Fruit fly (Drosophila melanogaster): ENCODE data around the gene Jon65Aiv.

Gene Jon65Aiv

DNA sequence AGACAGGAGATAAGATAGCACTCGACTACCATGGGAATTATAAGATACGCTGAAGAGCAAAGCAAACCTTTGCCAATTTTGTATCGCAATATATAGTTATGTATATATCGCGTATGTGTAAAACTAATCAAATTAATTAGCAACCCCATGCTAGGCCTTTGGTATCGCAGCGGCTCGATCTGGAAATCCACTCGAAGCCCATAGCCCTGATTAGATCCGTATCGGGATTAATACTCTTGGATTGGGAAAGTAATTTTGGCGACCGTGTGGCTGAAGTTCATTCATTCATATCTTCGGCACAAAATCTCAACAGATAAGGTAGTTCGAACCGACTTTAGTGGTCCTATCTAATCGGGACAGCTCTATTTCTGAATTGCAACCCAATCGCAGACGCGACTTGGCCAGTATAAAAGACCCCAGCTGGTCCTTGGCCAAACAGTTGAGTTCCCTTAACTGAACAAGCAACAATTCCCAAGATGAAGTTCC lies at the start of gene Jon65Aiv:
Jon65Aiv (plus strand) TSS at position 436 of the 486 bp plus-strand sequence.
- no peak for TF ChIP-seq CG17801 (GFP tag; optimal IDR thresholded peaks at IDR 0.05; ENCODE audit: partially characterized antibody)

DNA sequence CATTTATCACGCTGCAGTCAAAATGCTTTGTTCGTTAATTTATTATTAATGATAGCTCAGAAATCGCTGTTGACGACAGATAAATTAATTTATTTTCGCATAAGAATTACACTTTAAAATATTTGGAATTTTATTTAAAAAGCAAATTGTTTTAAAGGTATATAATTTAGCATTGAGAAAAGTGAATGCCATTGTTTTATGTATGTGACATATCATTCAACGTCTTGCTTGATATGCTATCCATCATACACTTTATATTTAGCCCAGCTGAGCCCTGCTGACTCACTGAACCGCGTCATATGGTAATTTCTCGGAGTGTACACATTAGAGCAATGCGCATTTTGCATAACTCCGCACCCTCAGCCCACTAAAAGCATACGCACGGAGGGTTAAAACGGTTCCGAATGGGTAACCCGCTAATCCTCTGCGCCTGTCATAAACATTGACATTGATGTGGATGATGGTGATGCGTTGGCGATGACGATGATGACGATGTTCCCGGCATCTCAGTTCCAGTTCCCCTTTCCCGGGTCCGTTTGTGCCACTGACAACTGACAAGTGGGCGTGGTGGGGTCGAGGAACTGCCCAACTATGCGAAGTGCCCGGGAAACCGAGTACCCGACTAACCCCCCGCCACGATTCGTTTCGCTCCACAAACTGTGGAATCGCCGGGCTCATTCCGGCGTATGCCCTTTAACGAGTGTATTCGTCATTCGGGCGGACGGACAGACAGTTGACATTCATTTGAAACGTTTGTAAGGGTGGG lies 49.4 kb upstream of the Jon65Aiv start:
- no peak for TF ChIP-seq CG17801 (GFP tag; optimal IDR thresholded peaks at IDR 0.05; ENCODE audit: partially characterized antibody)

DNA sequence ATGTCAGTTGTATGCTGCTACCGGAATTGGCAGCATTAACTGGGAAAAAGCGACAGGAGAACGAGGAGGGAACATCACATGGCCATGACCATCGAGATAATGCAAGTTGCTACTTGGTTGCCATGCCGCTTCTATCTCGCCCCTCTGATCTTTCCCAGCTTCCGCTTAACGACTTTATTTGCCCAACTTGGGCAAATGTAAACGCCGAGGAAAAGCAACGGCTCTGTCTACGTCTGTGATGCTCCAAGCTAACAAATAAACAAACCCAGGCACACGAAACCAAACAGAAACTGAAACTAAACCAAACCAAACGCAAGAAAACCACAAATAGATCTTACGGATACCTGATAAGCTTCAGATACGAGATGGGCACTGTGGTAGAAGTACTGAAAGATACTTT lies 46.7 kb upstream of the Jon65Aiv start:
- TF ChIP-seq CG17801 (GFP tag; optimal IDR thresholded peaks at IDR 0.05; ENCODE audit: partially characterized antibody): no peak

DNA sequence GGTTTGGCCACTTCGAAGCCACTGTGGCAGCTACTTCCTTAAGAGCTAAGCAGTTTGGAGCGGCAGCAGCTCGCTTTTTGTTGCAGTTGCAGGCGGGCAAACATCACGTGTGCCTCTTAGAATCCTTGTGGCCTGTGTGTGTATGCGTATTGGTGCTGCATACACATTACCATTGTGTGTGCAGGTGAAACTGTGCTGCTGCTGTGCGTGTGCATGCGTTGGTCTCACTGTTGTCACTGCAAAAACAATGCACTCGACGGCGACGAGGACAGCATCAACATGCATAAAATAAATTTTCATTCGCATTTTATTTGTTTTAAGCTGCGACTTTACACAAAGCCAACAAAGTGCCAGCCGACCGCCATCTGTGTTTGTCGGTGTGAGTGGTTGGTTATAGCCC lies 46.0 kb upstream of the Jon65Aiv start:
- TF ChIP-seq CG17801 (GFP tag; optimal IDR thresholded peaks at IDR 0.05; ENCODE audit: partially characterized antibody): no peak

- no peak for TF ChIP-seq CG17801 (GFP tag; optimal IDR thresholded peaks at IDR 0.05; ENCODE audit: partially characterized antibody)
Observed at dm6 chr3L:5993701-5994499, 45.1 kb upstream of the Jon65Aiv start.

DNA sequence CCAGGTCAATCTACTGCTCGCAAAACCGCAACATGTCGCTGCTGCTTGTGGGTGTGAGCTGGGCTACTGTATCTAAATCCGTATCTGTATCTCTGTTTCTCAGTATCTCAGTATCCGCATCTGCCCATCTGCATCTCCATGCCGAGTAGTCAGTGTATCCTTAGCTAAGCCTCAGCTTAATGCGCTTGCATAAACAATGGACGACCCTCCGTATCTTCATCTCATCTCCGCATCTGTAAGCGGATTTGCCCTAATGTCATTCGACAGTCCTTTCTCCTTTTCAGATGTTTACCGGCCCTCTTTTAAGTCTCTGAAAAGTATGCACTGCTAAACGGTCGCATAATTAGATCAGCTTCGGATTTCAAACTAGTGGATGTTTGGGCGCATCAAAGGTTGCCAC lies 42.4 kb upstream of the Jon65Aiv start:
- TF ChIP-seq CG17801 (GFP tag; optimal IDR thresholded peaks at IDR 0.05; ENCODE audit: partially characterized antibody): no peak

dm6 chr3L:5996936-5997335 lies 42.0 kb upstream of the Jon65Aiv start, which contains the start of gene PVRAP:
PVRAP (plus strand) TSS chr3L:5997208.
- TF ChIP-seq CG17801 (GFP tag; optimal IDR thresholded peaks at IDR 0.05; ENCODE audit: partially characterized antibody): no peak

dm6 chr3L:5999888-6000287 lies 39.1 kb upstream of the Jon65Aiv start:
- no peak for TF ChIP-seq CG17801 (GFP tag; optimal IDR thresholded peaks at IDR 0.05; ENCODE audit: partially characterized antibody)

DNA sequence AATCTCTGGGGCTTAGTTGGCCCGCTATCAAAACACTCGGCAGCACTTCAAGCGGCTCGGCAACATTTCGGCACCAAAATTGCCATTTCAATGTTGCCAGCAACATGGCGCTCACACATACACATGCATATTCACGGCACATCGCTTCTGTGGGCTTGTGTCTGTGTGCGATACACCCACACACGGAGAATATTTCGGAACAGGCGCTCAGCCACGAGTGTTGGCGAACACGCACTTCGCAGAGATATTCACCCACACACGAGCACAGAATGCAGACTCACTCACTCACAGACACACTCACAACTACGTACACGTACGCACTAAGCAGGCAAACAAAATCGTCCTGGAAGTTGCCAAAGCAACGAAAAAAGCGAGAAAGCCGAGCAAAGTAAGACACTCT lies 38.0 kb upstream of the Jon65Aiv start:
- TF ChIP-seq CG17801 (GFP tag; optimal IDR thresholded peaks at IDR 0.05; ENCODE audit: partially characterized antibody): no peak

- no peak for TF ChIP-seq CG17801 (GFP tag; optimal IDR thresholded peaks at IDR 0.05; ENCODE audit: partially characterized antibody)
Observed at dm6 chr3L:6010921-6011320, 28.0 kb upstream of the Jon65Aiv start, which contains the start of gene alphaKap4. alphaKap4 (minus strand) TSS chr3L:6011021.

DNA sequence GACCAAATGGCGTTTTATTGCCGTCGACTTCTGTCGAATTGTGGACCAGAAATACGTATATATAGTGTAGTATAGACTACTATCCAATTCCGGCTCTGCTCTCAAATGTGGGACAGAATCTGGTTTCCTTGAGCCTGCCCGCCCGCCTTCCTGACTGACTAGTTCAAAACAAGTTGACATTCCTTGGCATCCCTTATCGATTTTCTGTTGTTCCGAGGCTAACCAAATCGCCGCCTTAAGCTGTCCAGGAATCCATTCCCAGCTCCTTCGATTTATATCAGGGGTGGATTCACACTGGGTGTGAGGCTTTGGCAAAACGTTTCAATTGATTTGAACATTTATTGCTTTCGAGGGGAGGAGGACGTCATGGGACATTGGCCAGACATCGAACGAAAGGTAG lies 26.0 kb upstream of the Jon65Aiv start:
- TF ChIP-seq CG17801 (GFP tag; optimal IDR thresholded peaks at IDR 0.05; ENCODE audit: partially characterized antibody): no peak

dm6 chr3L:6022142-6022541 lies 16.8 kb upstream of the Jon65Aiv start:
- no peak for TF ChIP-seq CG17801 (GFP tag; optimal IDR thresholded peaks at IDR 0.05; ENCODE audit: partially characterized antibody)

dm6 chr3L:6033008-6033407 lies 5.9 kb upstream of the Jon65Aiv start:
- no peak for TF ChIP-seq CG17801 (GFP tag; optimal IDR thresholded peaks at IDR 0.05; ENCODE audit: partially characterized antibody)

- TF ChIP-seq CG17801 (GFP tag; optimal IDR thresholded peaks at IDR 0.05; ENCODE audit: partially characterized antibody): no peak
Observed at dm6 chr3L:6034511-6034910, 4.4 kb upstream of the Jon65Aiv start, which contains the start of gene CG10477. CG10477 (minus strand) TSS chr3L:6034611.

DNA sequence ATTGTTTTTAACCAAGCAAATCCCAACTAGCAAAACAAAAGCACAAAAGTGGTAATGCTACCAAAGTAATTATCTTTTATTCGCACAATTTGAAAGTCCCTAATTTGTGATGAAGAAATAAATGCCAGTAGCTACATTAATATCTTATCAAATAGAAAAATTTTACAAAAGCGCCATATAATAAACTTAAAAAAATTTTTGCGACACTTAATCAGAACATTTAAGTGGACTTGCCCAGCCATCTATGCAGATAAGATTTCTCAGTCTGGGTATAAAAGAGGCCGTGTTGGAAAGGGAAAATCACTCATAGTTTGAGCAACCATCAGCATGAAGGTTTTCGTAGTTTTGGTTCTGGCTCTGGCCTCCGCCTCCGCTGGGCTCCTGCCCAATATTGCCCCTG lies 4.0 kb upstream of the Jon65Aiv start, which contains the start of gene yip7:
yip7 (plus strand) TSS at position 301 of the 400 bp plus-strand sequence.
- TF ChIP-seq CG17801 (GFP tag; optimal IDR thresholded peaks at IDR 0.05; ENCODE audit: partially characterized antibody): no peak

DNA sequence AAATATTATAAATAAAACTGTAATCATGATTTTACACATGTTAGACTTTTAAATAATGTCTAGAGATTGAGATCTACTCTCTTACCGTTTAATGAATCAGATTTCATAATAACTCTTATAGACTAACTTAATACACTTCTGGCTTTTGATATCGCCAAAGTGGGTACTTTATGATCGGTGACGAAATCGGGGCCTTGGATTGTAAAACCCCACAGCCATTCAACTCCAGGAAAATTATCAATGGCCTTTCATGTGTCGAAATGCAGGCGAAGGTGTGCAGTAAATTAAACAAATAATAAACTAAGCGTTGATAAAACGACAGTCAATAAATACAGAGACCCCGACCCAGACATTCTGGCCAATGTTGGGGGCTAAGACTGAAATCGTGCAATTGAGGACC lies 2.8 kb upstream of the Jon65Aiv start:
- TF ChIP-seq CG17801 (GFP tag; optimal IDR thresholded peaks at IDR 0.05; ENCODE audit: partially characterized antibody): no peak
